Fruit fly (Drosophila melanogaster) whole organism, embryonic: Measurements from ENCODE around the gene Spn88Ea.
A peak's percentile ranks its signal among the peaks of the same experiment; 100 is the strongest.

Experiments
- Abd-B ChIP-seq: fragments of 200-800 bp; sonication (Bioruptor generic); optimal IDR thresholded peaks from 2 replicates; lab custom pipeline; 2018; ENCODE audit warnings: missing biosample characterization, mild to moderate bottlenecking, missing genetic modification characterization, moderate library complexity
- B-H2 ChIP-seq: fragments of 200-800 bp; sonication (Bioruptor generic); optimal IDR thresholded peaks from 2 replicates; lab custom pipeline; 2018; ENCODE audit warnings: missing biosample characterization, mild to moderate bottlenecking, missing genetic modification characterization
- CG10462 ChIP-seq: fragments of 200-800 bp; sonication (Bioruptor generic); optimal IDR thresholded peaks from 2 replicates; lab custom pipeline; 2016; ENCODE audit warnings: missing biosample characterization, missing genetic modification characterization
- CG11560 ChIP-seq: fragments of 200-800 bp; sonication (Bioruptor generic); IDR thresholded peaks from 3 replicates; pipeline ENCODE4 v1.3.6; 2022; ENCODE audit warnings: missing biosample characterization, missing genetic modification characterization
- CG13287 ChIP-seq: fragments of 200-800 bp; sonication (Bioruptor generic); IDR thresholded peaks from 2 replicates; pipeline ENCODE4 v1.3.6; 2022; ENCODE audit warnings: missing biosample characterization, missing genetic modification characterization; ENCODE audit not compliant: partially characterized antibody
- CG14860 ChIP-seq: fragments of 200-800 bp; sonication (Bioruptor generic); IDR thresholded peaks from 3 replicates; pipeline ENCODE4 v1.3.6; 2022; ENCODE audit warnings: missing biosample characterization, missing genetic modification characterization; ENCODE audit not compliant: partially characterized antibody
- CG17186 ChIP-seq: fragments of 200-800 bp; sonication (Bioruptor generic); optimal IDR thresholded peaks from 3 replicates; lab custom pipeline; 2017; ENCODE audit warnings: missing biosample characterization, missing genetic modification reagents, missing genetic modification characterization
- CG17829 ChIP-seq: fragments of 200-800 bp; optimal IDR thresholded peaks from 2 replicates; lab custom pipeline; 2019; ENCODE audit warnings: missing biosample characterization, mild to moderate bottlenecking, missing genetic modification characterization, moderate library complexity
- CG2116 ChIP-seq: fragments of 200-800 bp; sonication (Bioruptor generic); optimal IDR thresholded peaks from 3 replicates; lab custom pipeline; 2018; ENCODE audit warnings: missing biosample characterization, mild to moderate bottlenecking, missing genetic modification characterization
- CG2129 ChIP-seq: fragments of 200-800 bp; sonication (Bioruptor generic); IDR thresholded peaks from 2 replicates; pipeline ENCODE4 v1.3.6; 2022; ENCODE audit warnings: missing biosample characterization, missing genetic modification characterization; ENCODE audit not compliant: partially characterized antibody
- CG2889 ChIP-seq: fragments of 200-800 bp; sonication (Bioruptor generic); IDR thresholded peaks from 3 replicates; pipeline ENCODE4 v1.3.6; 2022; ENCODE audit warnings: missing biosample characterization, missing genetic modification characterization
- CG30020 ChIP-seq: fragments of 200-800 bp; optimal IDR thresholded peaks from 2 replicates; lab custom pipeline; 2019; ENCODE audit warnings: missing biosample characterization, mild to moderate bottlenecking, missing genetic modification characterization, moderate library complexity
- CG3163 ChIP-seq: fragments of 200-800 bp; sonication (Bioruptor generic); optimal IDR thresholded peaks from 3 replicates; lab custom pipeline; 2016; ENCODE audit warnings: missing biosample characterization, missing genetic modification characterization
- CG34422 ChIP-seq: fragments of 200-800 bp; sonication (Bioruptor generic); IDR thresholded peaks from 3 replicates; pipeline ENCODE4 v1.3.6; 2022; ENCODE audit warnings: missing biosample characterization, missing genetic modification characterization
- CG3995 ChIP-seq: fragments of 200-800 bp; sonication (Bioruptor generic); optimal IDR thresholded peaks from 3 replicates; lab custom pipeline; 2016; ENCODE audit warnings: missing biosample characterization, missing genetic modification characterization
- CG6791 ChIP-seq: fragments of 200-800 bp; sonication (Bioruptor generic); IDR thresholded peaks from 3 replicates; pipeline ENCODE4 v1.3.6; 2022; ENCODE audit warnings: missing biosample characterization, missing genetic modification characterization; ENCODE audit not compliant: partially characterized antibody
- CG7357 ChIP-seq: fragments of 200-800 bp; sonication (Bioruptor generic); IDR thresholded peaks from 3 replicates; pipeline ENCODE4 v1.3.6; 2022; ENCODE audit warnings: missing biosample characterization, missing genetic modification characterization
- CG7786 ChIP-seq: fragments of 200-800 bp; sonication (Bioruptor generic); optimal IDR thresholded peaks from 2 replicates; lab custom pipeline; 2016; ENCODE audit warnings: missing biosample characterization, missing genetic modification characterization
- CG9215 ChIP-seq: fragments of 200-800 bp; sonication (Bioruptor generic); IDR thresholded peaks from 2 replicates; pipeline ENCODE4 v1.3.6; 2022; ENCODE audit warnings: missing biosample characterization, missing genetic modification characterization
- CG9797 ChIP-seq: fragments of 200-800 bp; sonication (Bioruptor generic); optimal IDR thresholded peaks from 3 replicates; lab custom pipeline; 2018; ENCODE audit warnings: missing biosample characterization, mild to moderate bottlenecking, missing genetic modification characterization
- CoRest ChIP-seq: fragments of 200-800 bp; sonication (Bioruptor generic); optimal IDR thresholded peaks from 3 replicates; lab custom pipeline; 2018; ENCODE audit warnings: missing biosample characterization, mild to moderate bottlenecking, missing genetic modification characterization, moderate library complexity
- CrebB ChIP-seq: fragments of 200-800 bp; sonication (Bioruptor generic); optimal IDR thresholded peaks from 3 replicates; lab custom pipeline; 2018; ENCODE audit warnings: missing biosample characterization, mild to moderate bottlenecking, missing genetic modification characterization
- Doc2 ChIP-seq: fragments of 200-800 bp; sonication (Bioruptor generic); IDR thresholded peaks from 2 replicates; pipeline ENCODE4 v1.3.6; 2022; ENCODE audit warnings: missing biosample characterization, missing genetic modification characterization
- E2f2 ChIP-seq: fragments of 200-800 bp; sonication (Bioruptor generic); IDR thresholded peaks from 2 replicates; pipeline ENCODE4 v1.3.6; 2022; ENCODE audit warnings: missing biosample characterization, missing genetic modification characterization
- Ets97D ChIP-seq: fragments of 200-800 bp; sonication (Bioruptor generic); optimal IDR thresholded peaks from 3 replicates; lab custom pipeline; 2016; ENCODE audit warnings: missing biosample characterization, missing genetic modification characterization
- Lhr ChIP-seq: fragments of 200-800 bp; sonication (Bioruptor generic); optimal IDR thresholded peaks from 3 replicates; lab custom pipeline; 2017; ENCODE audit warnings: mild to moderate bottlenecking, missing biosample characterization, missing genetic modification reagents, missing genetic modification characterization
- Med ChIP-seq: fragments of 200-800 bp; sonication (Bioruptor generic); peaks from one replicate; lab custom pipeline; 2016; ENCODE audit warnings: missing biosample characterization, missing genetic modification characterization, mild to moderate bottlenecking, inconsistent platforms, moderate library complexity
- Myb ChIP-seq: fragments of 200-800 bp; sonication (Bioruptor generic); optimal IDR thresholded peaks from 2 replicates; lab custom pipeline; 2016; ENCODE audit warnings: missing biosample characterization, missing genetic modification characterization
- PHDP ChIP-seq: fragments of 200-800 bp; sonication (Bioruptor generic); optimal IDR thresholded peaks from 3 replicates; lab custom pipeline; 2018; ENCODE audit warnings: missing biosample characterization, mild to moderate bottlenecking, missing genetic modification characterization, moderate library complexity
- Stat92E ChIP-seq, 3 experiments: fragments of >200 bp in 2 of 3; fragments of 200-800 bp in 1 of 3; sonication (Bioruptor generic) in 1 of 3; optimal IDR thresholded peaks; 2 replicates each; lab custom pipeline; 2017 to 2019; ENCODE audit warnings: missing biosample characterization in 3 of 3, missing genetic modification characterization in 3 of 3, mild to moderate bottlenecking in 1 of 3, moderate library complexity in 1 of 3
- ap ChIP-seq: fragments of 200-800 bp; sonication (Bioruptor generic); IDR thresholded peaks from 2 replicates; pipeline ENCODE4 v1.3.6; 2022; ENCODE audit warnings: missing biosample characterization, missing genetic modification characterization
- ci ChIP-seq: fragments of 200-800 bp; sonication (Bioruptor generic); IDR thresholded peaks from 3 replicates; pipeline ENCODE4 v1.3.6; 2022; ENCODE audit warnings: missing biosample characterization, missing genetic modification characterization
- da ChIP-seq: fragments of 200-800 bp; sonication (Bioruptor generic); optimal IDR thresholded peaks from 2 replicates; lab custom pipeline; 2016; ENCODE audit warnings: missing biosample characterization, missing genetic modification characterization
- disco-r ChIP-seq: fragments of 200-800 bp; sonication (Bioruptor generic); optimal IDR thresholded peaks from 2 replicates; lab custom pipeline; 2016; ENCODE audit warnings: missing biosample characterization, missing genetic modification characterization
- dpn ChIP-seq, 2 experiments: fragments of 200-800 bp; sonication (Bioruptor generic); optimal IDR thresholded peaks; 3 replicates each; lab custom pipeline; 2016; ENCODE audit warnings: missing biosample characterization in 2 of 2, missing genetic modification characterization in 2 of 2
- gfzf ChIP-seq: fragments of 200-800 bp; sonication (Bioruptor generic); optimal IDR thresholded peaks from 2 replicates; lab custom pipeline; 2016; ENCODE audit warnings: missing biosample characterization, mild to moderate bottlenecking, missing genetic modification characterization, moderate library complexity
- grn ChIP-seq: fragments of 200-800 bp; sonication (Bioruptor generic); optimal IDR thresholded peaks from 3 replicates; lab custom pipeline; 2017; ENCODE audit warnings: missing biosample characterization, missing genetic modification characterization
- gsb-n ChIP-seq: fragments of 200-800 bp; sonication (Bioruptor generic); optimal IDR thresholded peaks from 3 replicates; lab custom pipeline; 2018; ENCODE audit warnings: missing biosample characterization, mild to moderate bottlenecking, missing genetic modification characterization
- insv ChIP-seq, 2 experiments: fragments of 200-800 bp; sonication (Bioruptor generic); optimal IDR thresholded peaks; 3 replicates each; lab custom pipeline; 2016 to 2018; ENCODE audit warnings: missing biosample characterization in 2 of 2, missing genetic modification characterization in 2 of 2
- jing ChIP-seq: fragments of 200-800 bp; sonication (Bioruptor generic); optimal IDR thresholded peaks from 2 replicates; lab custom pipeline; 2018; ENCODE audit warnings: missing biosample characterization, mild to moderate bottlenecking, missing genetic modification characterization
- kay ChIP-seq: fragments of 200-800 bp; sonication (Bioruptor generic); optimal IDR thresholded peaks from 2 replicates; lab custom pipeline; 2016; ENCODE audit warnings: missing biosample characterization, missing genetic modification characterization
- lbe ChIP-seq: fragments of 200-800 bp; sonication (Bioruptor generic); optimal IDR thresholded peaks from 2 replicates; lab custom pipeline; 2016; ENCODE audit warnings: missing biosample characterization, mild to moderate bottlenecking, missing genetic modification characterization
- maf-S ChIP-seq: fragments of 200-800 bp; sonication (Bioruptor generic); optimal IDR thresholded peaks from 2 replicates; lab custom pipeline; 2016; ENCODE audit warnings: missing biosample characterization, missing genetic modification characterization
- nerfin-2 ChIP-seq: fragments of 200-800 bp; sonication (Bioruptor generic); IDR thresholded peaks from 2 replicates; pipeline ENCODE4 v1.3.6; 2022; ENCODE audit warnings: missing biosample characterization, missing genetic modification characterization; ENCODE audit not compliant: partially characterized antibody
- nmo ChIP-seq: fragments of 200-800 bp; sonication (Bioruptor generic); optimal IDR thresholded peaks from 2 replicates; lab custom pipeline; 2018; ENCODE audit warnings: missing biosample characterization, mild to moderate bottlenecking, missing genetic modification characterization, moderate library complexity
- pho ChIP-seq: fragments of 200-800 bp; sonication (Bioruptor generic); optimal IDR thresholded peaks from 2 replicates; lab custom pipeline; 2016; ENCODE audit warnings: missing biosample characterization, missing genetic modification characterization
- pzg ChIP-seq: fragments of 200-800 bp; sonication (Bioruptor generic); optimal IDR thresholded peaks from 3 replicates; lab custom pipeline; 2018; ENCODE audit warnings: missing biosample characterization, mild to moderate bottlenecking, missing genetic modification characterization, moderate library complexity
- row ChIP-seq: fragments of 200-800 bp; sonication (Bioruptor generic); IDR thresholded peaks from 3 replicates; pipeline ENCODE4 v1.3.6; 2022; ENCODE audit warnings: missing biosample characterization, missing genetic modification characterization
- sob ChIP-seq: fragments of 200-800 bp; sonication (Bioruptor generic); IDR thresholded peaks from 2 replicates; pipeline ENCODE4 v1.3.6; 2022; ENCODE audit warnings: missing biosample characterization, missing genetic modification characterization
- tgo ChIP-seq: fragments of 200-800 bp; sonication (Bioruptor generic); IDR thresholded peaks from 3 replicates; pipeline ENCODE4 v1.3.6; 2022; ENCODE audit warnings: missing biosample characterization, missing genetic modification characterization

The Spn88Ea gene

dm6 chr3R:15225279-15225730 lies 19.1 kb upstream of the Spn88Ea start, which contains the start of the genes CG31344 and Caf1-55 (continued):
- TF ChIP-seq lbe (GFP tag; lab: Kevin White, UChicago): peak; percentile 55
- peak; percentile 76 for TF ChIP-seq Lhr (GFP tag; lab: Kevin White, UChicago)
- TF ChIP-seq PHDP (tag; lab: Kevin White, UChicago): peak; percentile 25
- TF ChIP-seq pzg (GFP tag; lab: Kevin White, UChicago): peak; percentile 98
- no peak for TF ChIP-seq CG7357
- no peak for TF ChIP-seq CG2889 (GFP tag; lab: Robert Waterston, UW)
- peak; percentile 88 for TF ChIP-seq CG6791 (GFP tag; lab: Robert Waterston, UW)
- no peak for TF ChIP-seq CG10462 (GFP tag; lab: Kevin White, UChicago)
- TF ChIP-seq kay (GFP tag; lab: Kevin White, UChicago): no peak
- peak; percentile 91 for TF ChIP-seq CG9797 (GFP tag; lab: Kevin White, UChicago)
- TF ChIP-seq ap (GFP tag; lab: Robert Waterston, UW): no peak
- TF ChIP-seq disco-r (GFP tag; lab: Kevin White, UChicago): no peak
- peak in 1 of 2 experiments; percentile 18 for TF ChIP-seq insv (GFP tag; optimal IDR thresholded peaks at IDR 0.05; lab: Kevin White, UChicago)
- TF ChIP-seq tgo (GFP tag; lab: Robert Waterston, UW): no peak
- TF ChIP-seq maf-S (GFP tag; lab: Kevin White, UChicago): peak; percentile 12
- peak; percentile 78 for TF ChIP-seq CG3995 (GFP tag; lab: Kevin White, UChicago)
- TF ChIP-seq CG2116 (GFP tag; lab: Kevin White, UChicago): peak; percentile 85
- peak; percentile 84 for TF ChIP-seq Myb (GFP tag; lab: Kevin White, UChicago)
- TF ChIP-seq Stat92E (GFP tag; optimal IDR thresholded peaks at IDR 0.05; lab: Kevin White, UChicago): peak in 1 of 3 experiments; percentile 69
- peak; percentile 74 for TF ChIP-seq Med (GFP tag; lab: Kevin White, UChicago)
- TF ChIP-seq CG11560 (tag; lab: Robert Waterston, UW): peak; percentile 91
- peak; percentile 65 for TF ChIP-seq CG2129 (GFP tag; lab: Robert Waterston, UW)
- peak; percentile 17; the same call in 1 of the 3 replicates for TF ChIP-seq ci (GFP tag; lab: Robert Waterston, UW)
- TF ChIP-seq da (GFP tag; lab: Kevin White, UChicago): no peak
- TF ChIP-seq pho (GFP tag; lab: Kevin White, UChicago): peak; percentile 51
- TF ChIP-seq CG34422 (GFP tag; lab: Robert Waterston, UW): no peak
- TF ChIP-seq nerfin-2 (GFP tag; lab: Robert Waterston, UW): peak; percentile 83
- peak; percentile 31 for TF ChIP-seq grn (GFP tag; lab: Kevin White, UChicago)
- peak; percentile 34 for TF ChIP-seq CG17829 (tag; lab: Kevin White, UChicago)
- peak; percentile 58 for TF ChIP-seq row
- peak; percentile 61; the same call in 2 of the 3 replicates for TF ChIP-seq CG14860 (GFP tag; lab: Robert Waterston, UW)
- peak; percentile 2 for TF ChIP-seq CrebB (tag; lab: Kevin White, UChicago)
- peak; percentile 93 for TF ChIP-seq gfzf
- TF ChIP-seq CoRest (tag; lab: Kevin White, UChicago): peak; percentile 26
- no peak for TF ChIP-seq Doc2 (GFP tag; lab: Robert Waterston, UW)
- TF ChIP-seq CG30020 (tag; lab: Kevin White, UChicago): peak; percentile 56
- no peak for TF ChIP-seq CG3163
- peak; percentile 21 for TF ChIP-seq gsb-n (tag; lab: Kevin White, UChicago)
- no peak for TF ChIP-seq sob (GFP tag; lab: Robert Waterston, UW)
- no peak for TF ChIP-seq jing
- TF ChIP-seq CG9215: no peak
- TF ChIP-seq CG7786: peak; percentile 17
- TF ChIP-seq dpn (GFP tag; optimal IDR thresholded peaks at IDR 0.05; lab: Kevin White, UChicago): peak in 1 of 2 experiments; percentile 32
- TF ChIP-seq B-H2 (GFP tag; lab: Kevin White, UChicago): peak; percentile 28
- TF ChIP-seq CG17186: peak; percentile 3
- peak; percentile 82 for TF ChIP-seq E2f2 (GFP tag; lab: Robert Waterston, UW)
- peak; percentile 66 for TF ChIP-seq Abd-B (GFP tag; lab: Kevin White, UChicago)
- peak; percentile 47 for TF ChIP-seq nmo (GFP tag; lab: Kevin White, UChicago)
- TF ChIP-seq Ets97D (GFP tag; lab: Kevin White, UChicago): peak; percentile 66
- TF ChIP-seq CG13287 (GFP tag; lab: Robert Waterston, UW): peak; percentile 92
